Fruit fly (Drosophila melanogaster) whole organism, embryonic: ENCODE measurements around the gene CG4467.
A peak's percentile ranks its signal among the peaks of the same experiment; 100 is the strongest.

Experiments
- Adf1 ChIP-seq: fragments of 200-800 bp; sonication (Bioruptor generic); IDR thresholded peaks from 2 replicates; pipeline ENCODE4 v1.3.6; 2022; ENCODE audit warnings: missing biosample characterization, missing genetic modification characterization
- Bdp1 ChIP-seq: fragments of 200-800 bp; sonication (Bioruptor generic); optimal IDR thresholded peaks from 3 replicates; lab custom pipeline; 2016; ENCODE audit warnings: missing biosample characterization, missing genetic modification characterization
- CG11398 ChIP-seq: fragments of 200-800 bp; sonication (Bioruptor generic); optimal IDR thresholded peaks from 2 replicates; lab custom pipeline; 2016; ENCODE audit warnings: missing biosample characterization, missing genetic modification characterization
- CG11723 ChIP-seq: fragments of 200-800 bp; sonication (Bioruptor generic); optimal IDR thresholded peaks from 2 replicates; lab custom pipeline; 2017; ENCODE audit warnings: missing biosample characterization, mild to moderate bottlenecking, missing genetic modification characterization
- CG12236 ChIP-seq: fragments of 200-800 bp; sonication (Bioruptor generic); optimal IDR thresholded peaks from 2 replicates; lab custom pipeline; 2016; ENCODE audit warnings: missing biosample characterization, missing genetic modification characterization
- CG12769 ChIP-seq: fragments of 200-800 bp; sonication (Bioruptor generic); optimal IDR thresholded peaks from 2 replicates; lab custom pipeline; 2019; ENCODE audit warnings: missing biosample characterization, mild to moderate bottlenecking, missing genetic modification characterization, moderate library complexity
- CG13296 ChIP-seq: fragments of 200-800 bp; sonication (Bioruptor generic); optimal IDR thresholded peaks from 3 replicates; lab custom pipeline; 2018; ENCODE audit warnings: missing biosample characterization, mild to moderate bottlenecking, missing genetic modification characterization
- CG14667 ChIP-seq: fragments of 200-800 bp; sonication (Bioruptor generic); IDR thresholded peaks from 2 replicates; pipeline ENCODE4 v1.3.6; 2022; ENCODE audit warnings: missing biosample characterization, missing genetic modification characterization
- CG14860 ChIP-seq: fragments of 200-800 bp; sonication (Bioruptor generic); IDR thresholded peaks from 3 replicates; pipeline ENCODE4 v1.3.6; 2022; ENCODE audit warnings: missing biosample characterization, missing genetic modification characterization; ENCODE audit not compliant: partially characterized antibody
- CG1602 ChIP-seq: fragments of 200-800 bp; sonication (Bioruptor generic); optimal IDR thresholded peaks from 3 replicates; lab custom pipeline; 2016; ENCODE audit warnings: missing biosample characterization, missing genetic modification characterization
- CG16815 ChIP-seq: fragments of 200-800 bp; sonication (Bioruptor generic); optimal IDR thresholded peaks from 3 replicates; lab custom pipeline; 2017; ENCODE audit warnings: missing biosample characterization, mild to moderate bottlenecking, missing genetic modification characterization
- CG2199 ChIP-seq: fragments of 200-800 bp; sonication (Bioruptor generic); IDR thresholded peaks from 3 replicates; pipeline ENCODE4 v1.3.6; 2022; ENCODE audit warnings: missing biosample characterization, missing genetic modification characterization
- CG2889 ChIP-seq: fragments of 200-800 bp; sonication (Bioruptor generic); IDR thresholded peaks from 3 replicates; pipeline ENCODE4 v1.3.6; 2022; ENCODE audit warnings: missing biosample characterization, missing genetic modification characterization
- CG3726 ChIP-seq: fragments of 200-800 bp; sonication (Bioruptor generic); IDR thresholded peaks from 3 replicates; pipeline ENCODE4, ENCODE4 v1.3.6; 2022; ENCODE audit warnings: missing biosample characterization, missing genetic modification characterization
- CG3847 ChIP-seq: fragments of 200-800 bp; sonication (Bioruptor generic); IDR thresholded peaks from 2 replicates; pipeline ENCODE4 v1.3.6; 2022; ENCODE audit warnings: missing biosample characterization, missing genetic modification characterization
- CG4404 ChIP-seq: fragments of 200-800 bp; sonication (Bioruptor generic); IDR thresholded peaks from 2 replicates; pipeline ENCODE4 v1.3.6; 2022; ENCODE audit warnings: missing biosample characterization, missing genetic modification characterization
- CG7372 ChIP-seq: fragments of 200-800 bp; sonication (Bioruptor generic); IDR thresholded peaks from 2 replicates; pipeline ENCODE4 v1.3.6; 2022; ENCODE audit warnings: missing biosample characterization, missing genetic modification characterization
- CG7839 ChIP-seq: fragments of 200-800 bp; sonication (Bioruptor generic); optimal IDR thresholded peaks from 3 replicates; lab custom pipeline; 2018; ENCODE audit warnings: missing biosample characterization, mild to moderate bottlenecking, missing genetic modification characterization, moderate library complexity
- CG8924 ChIP-seq: fragments of 200-800 bp; optimal IDR thresholded peaks from 3 replicates; lab custom pipeline; 2019; ENCODE audit warnings: missing biosample characterization, mild to moderate bottlenecking, missing genetic modification characterization, moderate library complexity
- Chrac-16 ChIP-seq: fragments of 200-800 bp; sonication (Bioruptor generic); optimal IDR thresholded peaks from 3 replicates; lab custom pipeline; 2016; ENCODE audit warnings: missing biosample characterization, missing genetic modification characterization
- CkIIα-i1 ChIP-seq: fragments of 200-800 bp; sonication (Bioruptor generic); IDR thresholded peaks from 2 replicates; pipeline ENCODE4 v1.3.6; 2022; ENCODE audit warnings: missing biosample characterization, missing genetic modification characterization
- Dad ChIP-seq: fragments of 200-800 bp; sonication (Bioruptor generic); optimal IDR thresholded peaks from 3 replicates; lab custom pipeline; 2016; ENCODE audit warnings: missing biosample characterization, missing genetic modification characterization
- Dll ChIP-seq: fragments of 200-800 bp; sonication (Bioruptor generic); IDR thresholded peaks from 4 replicates; pipeline ENCODE4 v1.3.6; 2022; ENCODE audit warnings: missing biosample characterization, missing genetic modification characterization; ENCODE audit not compliant: partially characterized antibody
- H15 ChIP-seq: fragments of 200-800 bp; sonication (Bioruptor generic); IDR thresholded peaks from 3 replicates; pipeline ENCODE4 v1.3.6; 2022; ENCODE audit warnings: missing biosample characterization, missing genetic modification characterization
- HmgD ChIP-seq: fragments of 200-800 bp; sonication (Bioruptor generic); optimal IDR thresholded peaks from 3 replicates; lab custom pipeline; 2016; ENCODE audit warnings: missing biosample characterization, missing genetic modification characterization
- Lpt ChIP-seq: fragments of >200 bp; optimal IDR thresholded peaks from 2 replicates; lab custom pipeline; 2018; ENCODE audit warnings: missing biosample characterization, missing genetic modification characterization
- Neu2 ChIP-seq: fragments of 200-800 bp; sonication (Bioruptor generic); optimal IDR thresholded peaks from 3 replicates; lab custom pipeline; 2016; ENCODE audit warnings: missing biosample characterization, missing genetic modification characterization, borderline replicate concordance
- Nf-YA ChIP-seq: fragments of 200-800 bp; sonication (Bioruptor generic); IDR thresholded peaks from 2 replicates; pipeline ENCODE4 v1.3.6; 2022; ENCODE audit warnings: missing biosample characterization, missing genetic modification characterization
- Opbp ChIP-seq: fragments of 200-800 bp; sonication (Bioruptor generic); IDR thresholded peaks from 3 replicates; pipeline ENCODE4 v1.3.6; 2022; ENCODE audit warnings: missing biosample characterization, missing genetic modification characterization; ENCODE audit not compliant: partially characterized antibody
- Rfx ChIP-seq: fragments of 200-800 bp; sonication (Bioruptor generic); IDR thresholded peaks from 2 replicates; pipeline ENCODE4 v1.3.6; 2022; ENCODE audit warnings: missing biosample characterization, missing genetic modification characterization
- Xbp1 ChIP-seq: fragments of 200-800 bp; sonication (Bioruptor generic); optimal IDR thresholded peaks from 3 replicates; lab custom pipeline; 2016; ENCODE audit warnings: missing biosample characterization, mild to moderate bottlenecking, missing genetic modification characterization
- YL-1 ChIP-seq: fragments of 200-800 bp; sonication (Bioruptor generic); optimal IDR thresholded peaks from 3 replicates; lab custom pipeline; 2017; ENCODE audit warnings: missing biosample characterization, mild to moderate bottlenecking, missing genetic modification characterization
- abd-A ChIP-seq: fragments of 200-800 bp; sonication (Bioruptor generic); optimal IDR thresholded peaks from 3 replicates; lab custom pipeline; 2019; ENCODE audit warnings: missing biosample characterization, mild to moderate bottlenecking, missing genetic modification characterization, moderate library complexity
- aop ChIP-seq: fragments of 200-800 bp; sonication (Bioruptor generic); IDR thresholded peaks from 2 replicates; pipeline ENCODE4 v1.3.6; 2022; ENCODE audit warnings: missing biosample characterization, missing genetic modification characterization
- ato ChIP-seq: fragments of 200-800 bp; sonication (Bioruptor generic); IDR thresholded peaks from 2 replicates; pipeline ENCODE4 v1.3.6; 2022; ENCODE audit warnings: missing biosample characterization, missing genetic modification characterization; ENCODE audit not compliant: partially characterized antibody
- ci ChIP-seq: fragments of 200-800 bp; sonication (Bioruptor generic); IDR thresholded peaks from 3 replicates; pipeline ENCODE4 v1.3.6; 2022; ENCODE audit warnings: missing biosample characterization, missing genetic modification characterization
- dysf ChIP-seq: fragments of 200-800 bp; sonication (Bioruptor generic); IDR thresholded peaks from 3 replicates; pipeline ENCODE4 v1.3.6; 2022; ENCODE audit warnings: missing biosample characterization, missing genetic modification characterization
- exex ChIP-seq: fragments of 200-800 bp; sonication (Bioruptor generic); optimal IDR thresholded peaks from 4 replicates; lab custom pipeline; 2018; ENCODE audit warnings: missing biosample characterization, mild to moderate bottlenecking, missing genetic modification characterization, moderate library complexity
- eyg ChIP-seq: fragments of 200-800 bp; sonication (Bioruptor generic); optimal IDR thresholded peaks from 3 replicates; lab custom pipeline; 2016; ENCODE audit warnings: missing biosample characterization, missing genetic modification characterization
- grau ChIP-seq: fragments of 200-800 bp; optimal IDR thresholded peaks from 3 replicates; lab custom pipeline; 2019; ENCODE audit warnings: missing biosample characterization, mild to moderate bottlenecking, missing genetic modification characterization, moderate library complexity
- gsb-n ChIP-seq: fragments of 200-800 bp; sonication (Bioruptor generic); optimal IDR thresholded peaks from 3 replicates; lab custom pipeline; 2018; ENCODE audit warnings: missing biosample characterization, mild to moderate bottlenecking, missing genetic modification characterization
- gt ChIP-seq: fragments of 200-800 bp; sonication (Bioruptor generic); IDR thresholded peaks from 2 replicates; pipeline ENCODE4 v1.3.6; 2022; ENCODE audit warnings: missing biosample characterization, missing genetic modification characterization
- ham ChIP-seq: fragments of 200-800 bp; sonication (Bioruptor generic); IDR thresholded peaks from 2 replicates; pipeline ENCODE4 v1.3.6; 2022; ENCODE audit warnings: missing biosample characterization, missing genetic modification characterization
- lbe ChIP-seq: fragments of 200-800 bp; sonication (Bioruptor generic); optimal IDR thresholded peaks from 2 replicates; lab custom pipeline; 2016; ENCODE audit warnings: missing biosample characterization, mild to moderate bottlenecking, missing genetic modification characterization
- lov ChIP-seq, 2 experiments: fragments of 200-800 bp in 1 of 2; fragments of >200 bp in 1 of 2; sonication (Bioruptor generic) in 1 of 2; IDR thresholded peaks in 1 of 2; optimal IDR thresholded peaks in 1 of 2; 2 replicates in 1 of 2; 3 replicates in 1 of 2; pipeline versions ENCODE4 v1.3.6 to Lab custom; 2017 to 2022; ENCODE audit warnings: missing biosample characterization in 1 of 2, missing genetic modification characterization in 1 of 2
- maf-S ChIP-seq: fragments of 200-800 bp; sonication (Bioruptor generic); optimal IDR thresholded peaks from 2 replicates; lab custom pipeline; 2016; ENCODE audit warnings: missing biosample characterization, missing genetic modification characterization
- nom ChIP-seq: fragments of 200-800 bp; sonication (Bioruptor generic); optimal IDR thresholded peaks from 2 replicates; lab custom pipeline; 2017; ENCODE audit warnings: missing biosample characterization, missing genetic modification characterization, mild to moderate bottlenecking, moderate library complexity, missing genetic modification reagents
- phol ChIP-seq: fragments of 200-800 bp; sonication (Bioruptor generic); optimal IDR thresholded peaks from 3 replicates; lab custom pipeline; 2018; ENCODE audit warnings: missing biosample characterization, mild to moderate bottlenecking, missing genetic modification characterization, moderate library complexity
- tll ChIP-seq, 2 experiments: fragments of 200-800 bp in 1 of 2; fragments of >200 bp in 1 of 2; sonication (Bioruptor generic) in 1 of 2; optimal IDR thresholded peaks; 2 replicates each; lab custom pipeline; 2017 to 2019; ENCODE audit warnings: missing biosample characterization in 2 of 2, missing genetic modification characterization in 2 of 2, mild to moderate bottlenecking in 1 of 2, moderate library complexity in 1 of 2
- zfh2 ChIP-seq: fragments of 200-800 bp; sonication (Bioruptor generic); optimal IDR thresholded peaks from 2 replicates; lab custom pipeline; 2016; ENCODE audit warnings: missing biosample characterization, missing genetic modification characterization

CG4467 gene

DNA sequence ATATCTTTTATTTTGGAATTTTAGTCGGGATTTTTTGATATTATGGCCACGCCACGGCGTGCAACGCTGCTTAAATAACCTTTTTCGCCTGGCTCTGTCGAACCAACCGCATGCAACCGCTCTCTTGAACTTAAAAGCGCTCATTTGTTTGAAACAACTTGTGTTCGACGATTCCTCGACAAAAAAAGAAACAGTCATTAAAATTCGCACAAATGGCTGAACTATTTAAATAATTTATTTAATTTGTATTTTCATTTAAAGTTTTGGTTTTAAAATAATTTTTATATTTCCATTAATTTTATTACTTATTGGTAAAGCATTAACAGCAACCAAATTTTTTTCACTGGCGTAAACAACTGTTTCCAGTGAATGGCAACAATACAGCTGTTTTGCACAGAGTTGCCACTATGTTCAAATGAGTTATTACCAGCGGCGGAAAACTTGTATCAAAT lies 32.1 kb upstream of the CG4467 start, which contains the start of the genes orb and Cdc16 (continued):
- TF ChIP-seq abd-A (tag; lab: Kevin White, UChicago) (no peak), H15 (peak; percentile 88), Rfx (peak; percentile 95), grau (tag; lab: Kevin White, UChicago) (peak; percentile 91), CG12769 (tag; lab: Kevin White, UChicago) (peak; percentile 86), nom (GFP tag; lab: Kevin White, UChicago) (peak; percentile 64), CG11398 (peak; percentile 28), gt (GFP tag; lab: Robert Waterston, UW) (peak; percentile 55; the same call in 1 of the 2 replicates), CG7372 (peak; percentile 82), ham (GFP tag; lab: Robert Waterston, UW) (no peak), zfh2 (GFP tag; lab: Kevin White, UChicago) (peak; percentile 86), CG2199 (GFP tag; lab: Robert Waterston, UW) (0 out of 3 replicates have a peak, but pooled peaks have one; percentile 37), Lpt (no peak), dysf (GFP tag; lab: Robert Waterston, UW) (peak; percentile 93), CG3726 (GFP tag; lab: Robert Waterston, UW) (peak; percentile 78), YL-1 (GFP tag; lab: Kevin White, UChicago) (peak; percentile 51), Chrac-16 (peak; percentile 91), CG4404 (peak; percentile 67), CG2889 (peak; percentile 88), HmgD (GFP tag; lab: Kevin White, UChicago) (no peak), aop (GFP tag; lab: Robert Waterston, UW) (peak; percentile 79), ci (GFP tag; lab: Robert Waterston, UW) (peak; percentile 93), Dad (GFP tag; lab: Kevin White, UChicago) (peak; percentile 54), Opbp (GFP tag; lab: Robert Waterston, UW) (0 out of 3 replicates have a peak, but pooled peaks have one; percentile 22), CG12236 (GFP tag; lab: Kevin White, UChicago) (peak; percentile 36), exex (tag; lab: Kevin White, UChicago) (peak; percentile 76), CG3847 (peak; percentile 93), lov (optimal IDR thresholded peaks at IDR 0.05; lab: Kevin White, UChicago) (no peak), lov (GFP tag; IDR thresholded peaks at IDR 0.05; lab: Robert Waterston, UW) (peak; percentile 81; the same call in 2 of the 3 replicates), CG16815 (GFP tag; lab: Kevin White, UChicago) (peak; percentile 76), CG11723 (peak; percentile 76), gsb-n (tag; lab: Kevin White, UChicago) (peak; percentile 92), eyg (peak; percentile 3), CG13296 (GFP tag; lab: Kevin White, UChicago) (peak; percentile 88), CG8924 (tag; lab: Kevin White, UChicago) (peak; percentile 92), CG14860 (GFP tag; lab: Robert Waterston, UW) (no peak), Neu2 (GFP tag; lab: Kevin White, UChicago) (no peak), maf-S (GFP tag; lab: Kevin White, UChicago) (peak; percentile 70), Nf-YA (GFP tag; lab: Robert Waterston, UW) (peak; percentile 71), CkIIα-i1 (GFP tag; lab: Robert Waterston, UW) (peak; percentile 71), lbe (GFP tag; lab: Kevin White, UChicago) (no peak), Bdp1 (GFP tag; lab: Kevin White, UChicago) (peak; percentile 62), CG7839 (tag; lab: Kevin White, UChicago) (peak; percentile 93), ato (GFP tag; lab: Robert Waterston, UW) (no peak), CG14667 (GFP tag; lab: Robert Waterston, UW) (peak; percentile 86), phol (peak; percentile 92), Adf1 (GFP tag; lab: Robert Waterston, UW) (peak; percentile 73), CG1602 (peak; percentile 92), Xbp1 (GFP tag; lab: Kevin White, UChicago) (peak; percentile 95), tll (GFP tag; optimal IDR thresholded peaks at IDR 0.05; lab: Kevin White, UChicago) (no peak), Dll (GFP tag; lab: Robert Waterston, UW) (no peak)
